Fruit fly (Drosophila melanogaster) whole organism, embryonic: ENCODE data around the gene CG13896.

Source experiments
- CG10147 ChIP-seq: fragments of 200-800 bp; sonication (Bioruptor generic); optimal IDR thresholded peaks from 2 replicates; lab custom pipeline; 2019; ENCODE audit warnings: missing biosample characterization, mild to moderate bottlenecking, missing genetic modification characterization, moderate library complexity
- CG1024 ChIP-seq: fragments of 200-800 bp; sonication (Bioruptor generic); IDR thresholded peaks from 2 replicates; pipeline ENCODE4 v1.3.6; 2022; ENCODE audit warnings: missing biosample characterization, missing genetic modification characterization
- CG10654 ChIP-seq: fragments of 200-800 bp; sonication (Bioruptor generic); optimal IDR thresholded peaks from 2 replicates; lab custom pipeline; 2016; ENCODE audit warnings: missing biosample characterization, missing genetic modification characterization
- CG11504 ChIP-seq: fragments of 200-800 bp; sonication (Bioruptor generic); optimal IDR thresholded peaks from 3 replicates; lab custom pipeline; 2019; ENCODE audit warnings: missing biosample characterization, mild to moderate bottlenecking, missing genetic modification characterization, moderate library complexity
- CG14667 ChIP-seq: fragments of 200-800 bp; sonication (Bioruptor generic); IDR thresholded peaks from 2 replicates; pipeline ENCODE4 v1.3.6; 2022; ENCODE audit warnings: missing biosample characterization, missing genetic modification characterization
- CG14965 ChIP-seq: fragments of 200-800 bp; sonication (Bioruptor generic); optimal IDR thresholded peaks from 2 replicates; lab custom pipeline; 2016; ENCODE audit warnings: missing biosample characterization, missing genetic modification characterization, borderline replicate concordance
- CG3065 ChIP-seq: fragments of 200-800 bp; sonication (Bioruptor generic); optimal IDR thresholded peaks from 2 replicates; lab custom pipeline; 2016; ENCODE audit warnings: missing biosample characterization, missing genetic modification characterization
- CG3726 ChIP-seq: fragments of 200-800 bp; sonication (Bioruptor generic); IDR thresholded peaks from 3 replicates; pipeline ENCODE4, ENCODE4 v1.3.6; 2022; ENCODE audit warnings: missing biosample characterization, missing genetic modification characterization
- CG4617 ChIP-seq: fragments of 200-800 bp; sonication (Bioruptor generic); optimal IDR thresholded peaks from 3 replicates; lab custom pipeline; 2016; ENCODE audit warnings: missing biosample characterization, missing genetic modification characterization, borderline replicate concordance
- CG6854 ChIP-seq: fragments of 200-800 bp; sonication (Bioruptor generic); optimal IDR thresholded peaks from 3 replicates; lab custom pipeline; 2017; ENCODE audit warnings: missing biosample characterization, mild to moderate bottlenecking, missing genetic modification characterization
- CG9932 ChIP-seq: fragments of 200-800 bp; sonication (Bioruptor generic); IDR thresholded peaks from 2 replicates; pipeline ENCODE4 v1.3.6; 2022; ENCODE audit warnings: missing biosample characterization, missing genetic modification characterization
- Deaf1 ChIP-seq: fragments of 200-800 bp; optimal IDR thresholded peaks from 3 replicates; lab custom pipeline; 2019; ENCODE audit warnings: missing biosample characterization, mild to moderate bottlenecking, missing genetic modification characterization, moderate library complexity
- Dll ChIP-seq: fragments of 200-800 bp; sonication (Bioruptor generic); IDR thresholded peaks from 4 replicates; pipeline ENCODE4 v1.3.6; 2022; ENCODE audit warnings: missing biosample characterization, missing genetic modification characterization; ENCODE audit not compliant: partially characterized antibody
- Ets65A ChIP-seq: fragments of 200-800 bp; sonication (Bioruptor generic); peaks from one replicate; lab custom pipeline; 2016; ENCODE audit warnings: missing biosample characterization, missing genetic modification characterization
- Fer2 ChIP-seq: fragments of 200-800 bp; sonication (Bioruptor generic); optimal IDR thresholded peaks from 2 replicates; lab custom pipeline; 2018; ENCODE audit warnings: missing biosample characterization, mild to moderate bottlenecking, missing genetic modification characterization, moderate library complexity
- Fer3 ChIP-seq: fragments of 200-800 bp; sonication (Bioruptor generic); optimal IDR thresholded peaks from 2 replicates; lab custom pipeline; 2018; ENCODE audit warnings: missing biosample characterization, mild to moderate bottlenecking, missing genetic modification characterization, moderate library complexity
- Hr3 ChIP-seq: fragments of 200-800 bp; sonication (Bioruptor generic); optimal IDR thresholded peaks from 3 replicates; lab custom pipeline; 2016; ENCODE audit warnings: missing biosample characterization, missing genetic modification characterization
- Hsf ChIP-seq: fragments of 200-800 bp; sonication (Bioruptor generic); optimal IDR thresholded peaks from 3 replicates; lab custom pipeline; 2016; ENCODE audit warnings: missing biosample characterization, missing genetic modification characterization
- Nf-YB ChIP-seq: fragments of 200-800 bp; sonication (Bioruptor generic); optimal IDR thresholded peaks from 3 replicates; lab custom pipeline; 2019; ENCODE audit warnings: missing biosample characterization, mild to moderate bottlenecking, missing genetic modification characterization, moderate library complexity
- Nf-YC ChIP-seq: fragments of 200-800 bp; optimal IDR thresholded peaks from 3 replicates; lab custom pipeline; 2019; ENCODE audit warnings: missing biosample characterization, mild to moderate bottlenecking, missing genetic modification characterization, moderate library complexity
- Opbp ChIP-seq: fragments of 200-800 bp; sonication (Bioruptor generic); IDR thresholded peaks from 3 replicates; pipeline ENCODE4 v1.3.6; 2022; ENCODE audit warnings: missing biosample characterization, missing genetic modification characterization; ENCODE audit not compliant: partially characterized antibody
- Ravus ChIP-seq: fragments of 200-800 bp; sonication (Bioruptor generic); IDR thresholded peaks from 2 replicates; pipeline ENCODE4 v1.3.6; 2022; ENCODE audit warnings: missing biosample characterization, missing genetic modification characterization
- Tbp ChIP-seq: fragments of >200 bp; optimal IDR thresholded peaks from 2 replicates; lab custom pipeline; 2018; ENCODE audit warnings: missing biosample characterization, missing genetic modification characterization
- Xrp1 ChIP-seq: fragments of 200-800 bp; sonication (Bioruptor generic); IDR thresholded peaks from 2 replicates; pipeline ENCODE4 v1.3.6; 2022; ENCODE audit warnings: missing biosample characterization, missing genetic modification characterization
- abd-A ChIP-seq: fragments of 200-800 bp; sonication (Bioruptor generic); optimal IDR thresholded peaks from 3 replicates; lab custom pipeline; 2019; ENCODE audit warnings: missing biosample characterization, mild to moderate bottlenecking, missing genetic modification characterization, moderate library complexity
- chinmo ChIP-seq: fragments of 200-800 bp; sonication (Bioruptor generic); IDR thresholded peaks from 4 replicates; pipeline ENCODE4 v1.3.6; 2022; ENCODE audit warnings: missing biosample characterization, missing genetic modification characterization; ENCODE audit not compliant: partially characterized antibody
- chm ChIP-seq: fragments of 200-800 bp; sonication (Bioruptor generic); IDR thresholded peaks from 2 replicates; pipeline ENCODE4 v1.3.6; 2022; ENCODE audit warnings: missing biosample characterization, missing genetic modification characterization
- dati ChIP-seq: fragments of 200-800 bp; sonication (Bioruptor generic); IDR thresholded peaks from 2 replicates; pipeline ENCODE4 v1.3.6; 2022; ENCODE audit warnings: missing biosample characterization, missing genetic modification characterization
- dm ChIP-seq: fragments of 200-800 bp; sonication (Bioruptor generic); optimal IDR thresholded peaks from 3 replicates; lab custom pipeline; 2016; ENCODE audit warnings: missing biosample characterization, missing genetic modification characterization
- hkb ChIP-seq, 2 experiments: fragments of 200-800 bp in 1 of 2; fragments of >200 bp in 1 of 2; sonication (Bioruptor generic) in 1 of 2; IDR thresholded peaks in 1 of 2; optimal IDR thresholded peaks in 1 of 2; 2 replicates each; pipeline versions ENCODE4 v1.3.6 to Lab custom; 2017 to 2022; ENCODE audit warnings: missing biosample characterization in 1 of 2, missing genetic modification characterization in 1 of 2
- knrl ChIP-seq: fragments of 200-800 bp; sonication (Bioruptor generic); IDR thresholded peaks from 3 replicates; pipeline ENCODE4 v1.3.6; 2022; ENCODE audit warnings: missing biosample characterization, missing genetic modification characterization; ENCODE audit not compliant: partially characterized antibody
- lbe ChIP-seq: fragments of 200-800 bp; sonication (Bioruptor generic); optimal IDR thresholded peaks from 2 replicates; lab custom pipeline; 2016; ENCODE audit warnings: missing biosample characterization, mild to moderate bottlenecking, missing genetic modification characterization
- nerfin-2 ChIP-seq: fragments of 200-800 bp; sonication (Bioruptor generic); IDR thresholded peaks from 2 replicates; pipeline ENCODE4 v1.3.6; 2022; ENCODE audit warnings: missing biosample characterization, missing genetic modification characterization; ENCODE audit not compliant: partially characterized antibody
- nom ChIP-seq: fragments of 200-800 bp; sonication (Bioruptor generic); optimal IDR thresholded peaks from 2 replicates; lab custom pipeline; 2017; ENCODE audit warnings: missing biosample characterization, missing genetic modification characterization, mild to moderate bottlenecking, moderate library complexity, missing genetic modification reagents
- oc ChIP-seq: fragments of 200-800 bp; sonication (Bioruptor generic); optimal IDR thresholded peaks from 2 replicates; lab custom pipeline; 2018; ENCODE audit warnings: missing biosample characterization, mild to moderate bottlenecking, missing genetic modification characterization, moderate library complexity
- pita ChIP-seq: fragments of 200-800 bp; sonication (Bioruptor generic); optimal IDR thresholded peaks from 2 replicates; lab custom pipeline; 2017; ENCODE audit warnings: missing biosample characterization, mild to moderate bottlenecking, missing genetic modification characterization
- prd ChIP-seq, 3 experiments: fragments of >200 bp in 2 of 3; fragments of 200-800 bp in 1 of 3; sonication (Bioruptor generic) in 1 of 3; optimal IDR thresholded peaks in 2 of 3; IDR thresholded peaks in 1 of 3; 2 replicates in 2 of 3; 3 replicates in 1 of 3; pipeline versions ENCODE4 v1.3.6 to Lab custom; 2017 to 2022; ENCODE audit warnings: missing biosample characterization in 1 of 3, missing genetic modification characterization in 1 of 3
- pros ChIP-seq: fragments of 200-800 bp; sonication (Bioruptor generic); optimal IDR thresholded peaks from 3 replicates; lab custom pipeline; 2019; ENCODE audit warnings: missing biosample characterization, mild to moderate bottlenecking, missing genetic modification characterization, moderate library complexity
- ro ChIP-seq: fragments of 200-800 bp; sonication (Bioruptor generic); IDR thresholded peaks from 2 replicates; pipeline ENCODE4 v1.3.6; 2022; ENCODE audit warnings: missing biosample characterization, missing genetic modification characterization
- row ChIP-seq: fragments of 200-800 bp; sonication (Bioruptor generic); IDR thresholded peaks from 3 replicates; pipeline ENCODE4 v1.3.6; 2022; ENCODE audit warnings: missing biosample characterization, missing genetic modification characterization
- sens ChIP-seq: fragments of 200-800 bp; sonication (Bioruptor generic); peaks from one replicate; lab custom pipeline; 2016; ENCODE audit warnings: missing biosample characterization, missing genetic modification characterization
- slbo ChIP-seq: fragments of 200-800 bp; sonication (Bioruptor generic); IDR thresholded peaks from 2 replicates; pipeline ENCODE4 v1.3.6; 2022; ENCODE audit warnings: missing biosample characterization, missing genetic modification characterization
- sna ChIP-seq: fragments of 200-800 bp; sonication (Bioruptor generic); IDR thresholded peaks from 2 replicates; pipeline ENCODE4 v1.3.6; 2022; ENCODE audit warnings: missing biosample characterization, missing genetic modification characterization; ENCODE audit not compliant: partially characterized antibody
- sug ChIP-seq: fragments of 200-800 bp; optimal IDR thresholded peaks from 2 replicates; lab custom pipeline; 2019; ENCODE audit warnings: missing biosample characterization, mild to moderate bottlenecking, missing genetic modification characterization, moderate library complexity
- ttk ChIP-seq: fragments of 200-800 bp; sonication (Bioruptor generic); IDR thresholded peaks from 2 replicates; pipeline ENCODE4 v2.1.2; 2022; ENCODE audit warnings: missing biosample characterization, missing genetic modification characterization
- tup ChIP-seq: fragments of 200-800 bp; sonication (Bioruptor generic); optimal IDR thresholded peaks from 2 replicates; lab custom pipeline; 2016; ENCODE audit warnings: missing biosample characterization, mild to moderate bottlenecking, missing genetic modification characterization, moderate library complexity
- yki ChIP-seq: fragments of >200 bp; optimal IDR thresholded peaks from 3 replicates; lab custom pipeline; 2018
- zen ChIP-seq: fragments of 200-800 bp; sonication (Bioruptor generic); optimal IDR thresholded peaks from 3 replicates; lab custom pipeline; 2018; ENCODE audit warnings: missing biosample characterization, mild to moderate bottlenecking, missing genetic modification characterization, moderate library complexity

Gene CG13896

DNA sequence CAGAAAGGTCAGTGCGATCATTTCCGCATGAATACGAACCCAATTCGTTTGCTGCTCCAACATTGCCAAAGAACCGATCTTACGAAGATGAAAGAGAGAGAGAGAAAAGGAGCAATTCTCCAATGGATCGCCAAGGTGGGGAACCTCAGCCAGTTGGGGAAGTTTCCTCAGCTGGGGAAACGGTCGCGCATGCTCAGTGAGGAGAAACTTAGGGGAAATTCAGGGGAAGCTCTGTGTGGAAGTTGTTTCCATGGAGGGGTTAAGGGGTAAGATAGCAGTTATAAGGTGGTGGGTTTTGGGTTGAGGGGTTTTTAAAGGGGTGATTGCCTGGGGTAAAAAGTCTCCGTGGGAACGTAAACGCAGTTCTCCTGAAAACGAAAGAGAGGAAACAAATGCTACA is 38.3 kb downstream of the CG13896 start (continued):
- TF ChIP-seq Dll (GFP tag; lab: Robert Waterston, UW) (no peak), CG14965 (GFP tag; lab: Kevin White, UChicago) (no peak), chinmo (GFP tag; lab: Robert Waterston, UW) (0 out of 4 replicates have a peak, but pooled peaks have one; percentile 66), CG6854 (GFP tag; lab: Kevin White, UChicago) (no peak), Tbp (GFP tag; lab: Kevin White, UChicago) (peak; percentile 46), Nf-YB (peak; percentile 92), dati (GFP tag; lab: Robert Waterston, UW) (no peak), CG1024 (GFP tag; lab: Robert Waterston, UW) (no peak), abd-A (tag; lab: Kevin White, UChicago) (no peak), sens (GFP tag; lab: Kevin White, UChicago) (peak; percentile 41), tup (no peak), nerfin-2 (GFP tag; lab: Robert Waterston, UW) (peak; percentile 52), yki (lab: Kevin White, UChicago) (no peak), CG11504 (peak; percentile 0), Deaf1 (tag; lab: Kevin White, UChicago) (peak; percentile 94), oc (tag; lab: Kevin White, UChicago) (peak; percentile 12), chm (GFP tag; lab: Robert Waterston, UW) (peak; percentile 30; the same call in 1 of the 2 replicates), Opbp (GFP tag; lab: Robert Waterston, UW) (0 out of 3 replicates have a peak, but pooled peaks have one; percentile 11), hkb (optimal IDR thresholded peaks at IDR 0.05; lab: Kevin White, UChicago) (peak; percentile 63), hkb (GFP tag; IDR thresholded peaks at IDR 0.05; lab: Robert Waterston, UW) (no peak), pita (GFP tag; lab: Kevin White, UChicago) (no peak), Nf-YC (tag; lab: Kevin White, UChicago) (peak; percentile 94), pros (GFP tag; lab: Kevin White, UChicago) (peak; percentile 54), sna (GFP tag; lab: Robert Waterston, UW) (peak; percentile 23; the same call in 1 of the 2 replicates), Hr3 (GFP tag; lab: Kevin White, UChicago) (no peak)

DNA sequence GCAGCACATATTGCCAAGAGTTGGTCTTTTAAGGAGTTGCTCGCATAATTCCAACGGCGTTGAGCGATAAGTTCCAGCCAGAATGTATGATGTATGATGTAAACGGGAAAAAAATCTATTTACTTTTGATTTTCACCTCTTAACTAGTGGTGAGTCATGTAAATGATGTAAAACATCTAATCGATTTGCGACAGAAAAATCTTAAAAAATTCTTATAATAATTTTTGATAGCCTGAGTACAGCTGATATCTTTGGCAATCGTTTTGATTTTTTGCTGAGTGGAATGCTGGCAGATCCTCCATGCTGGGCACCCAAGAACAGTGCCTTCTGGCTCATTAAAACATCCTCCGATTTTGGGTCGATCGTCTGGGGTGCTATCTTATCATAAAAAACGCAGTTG is 45.1 kb downstream of the CG13896 start:
- no peak for TF ChIP-seq pita (GFP tag; lab: Kevin White, UChicago)
- no peak for TF ChIP-seq zen
- no peak for TF ChIP-seq sug
- TF ChIP-seq CG4617 (GFP tag; lab: Kevin White, UChicago) = no peak
- no peak for TF ChIP-seq Fer3
- no peak for TF ChIP-seq CG3065 (GFP tag; lab: Kevin White, UChicago)
- no peak for TF ChIP-seq ttk (GFP tag; lab: Robert Waterston, UW)
- no peak for TF ChIP-seq Ravus (GFP tag; lab: Robert Waterston, UW)
- TF ChIP-seq ro (GFP tag; lab: Robert Waterston, UW) = no peak
- no peak for TF ChIP-seq CG10654 (GFP tag; lab: Kevin White, UChicago)
- TF ChIP-seq dm = no peak

DNA sequence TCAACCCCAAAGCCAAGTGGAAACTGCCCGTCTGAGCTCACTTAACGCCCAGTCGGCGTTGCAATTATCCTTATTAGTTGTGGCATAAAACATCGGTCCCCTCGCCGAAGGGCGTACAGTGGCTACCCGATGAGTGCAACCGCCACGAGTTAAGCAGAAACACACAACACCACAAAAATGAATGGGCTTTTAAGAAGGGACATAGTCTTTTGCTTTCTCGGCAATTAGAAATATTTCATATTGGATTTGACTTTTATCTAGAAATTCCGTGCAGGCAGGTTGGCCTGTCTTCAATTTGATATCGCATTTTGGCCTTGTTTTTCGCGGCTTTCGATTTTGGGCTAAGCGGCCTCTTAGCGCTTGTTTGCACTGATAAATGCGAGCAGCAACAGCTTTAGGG is 47.8 kb downstream of the CG13896 start:
- TF ChIP-seq slbo (0 out of 2 replicates have a peak, but pooled peaks have one; percentile 5), Hsf (GFP tag; lab: Kevin White, UChicago) (no peak), row (GFP tag; lab: Robert Waterston, UW) (peak; percentile 22; the same call in 1 of the 3 replicates), Fer2 (tag; lab: Kevin White, UChicago) (no peak), CG10147 (GFP tag; lab: Kevin White, UChicago) (no peak), Xrp1 (GFP tag; lab: Robert Waterston, UW) (peak; percentile 29; the same call in 1 of the 2 replicates), prd (optimal IDR thresholded peaks at IDR 0.05; lab: Kevin White, UChicago) (no peak), prd (GFP tag; IDR thresholded peaks at IDR 0.05; lab: Robert Waterston, UW) (peak; percentile 51; the same call in 1 of the 3 replicates), CG14667 (GFP tag; lab: Robert Waterston, UW) (peak; percentile 22; the same call in 1 of the 2 replicates), nom (GFP tag; lab: Kevin White, UChicago) (peak; percentile 1), sens (GFP tag; lab: Kevin White, UChicago) (peak; percentile 25), CG9932 (GFP tag; lab: Robert Waterston, UW) (no peak), CG3726 (GFP tag; lab: Robert Waterston, UW) (0 out of 3 replicates have a peak, but pooled peaks have one; percentile 28), knrl (GFP tag; lab: Robert Waterston, UW) (no peak), Ets65A (GFP tag; lab: Kevin White, UChicago) (peak; percentile 50), lbe (peak; percentile 81)
